Fruit fly (Drosophila melanogaster) whole organism, embryonic: ENCODE data around the gene CG9173.
A peak's percentile ranks its signal among the peaks of the same experiment; 100 is the strongest.

Experiments
- ATbp ChIP-seq: fragments of 200-800 bp; sonication (Bioruptor generic); optimal IDR thresholded peaks from 2 replicates; lab custom pipeline; 2017; ENCODE audit warnings: missing biosample characterization, mild to moderate bottlenecking, missing genetic modification characterization, missing genetic modification reagents
- Ada2b ChIP-seq: fragments of 200-800 bp; sonication (Bioruptor generic); IDR thresholded peaks from 2 replicates; pipeline ENCODE4 v1.3.6; 2022; ENCODE audit warnings: missing biosample characterization, missing genetic modification characterization
- Bteb2 ChIP-seq: fragments of 200-800 bp; sonication (Bioruptor generic); optimal IDR thresholded peaks from 2 replicates; lab custom pipeline; 2016; ENCODE audit warnings: missing biosample characterization, missing genetic modification characterization
- CG10462 ChIP-seq: fragments of 200-800 bp; sonication (Bioruptor generic); optimal IDR thresholded peaks from 2 replicates; lab custom pipeline; 2016; ENCODE audit warnings: missing biosample characterization, missing genetic modification characterization
- CG14014 ChIP-seq: fragments of 200-800 bp; sonication (Bioruptor generic); IDR thresholded peaks from 2 replicates; pipeline ENCODE4 v1.3.6; 2022; ENCODE audit warnings: missing biosample characterization, missing genetic modification characterization
- CG1603 ChIP-seq: fragments of 200-800 bp; sonication (Bioruptor generic); optimal IDR thresholded peaks from 2 replicates; lab custom pipeline; 2019; ENCODE audit warnings: missing biosample characterization, mild to moderate bottlenecking, missing genetic modification characterization, moderate library complexity
- CG16863 ChIP-seq: fragments of 200-800 bp; sonication (Bioruptor generic); optimal IDR thresholded peaks from 3 replicates; lab custom pipeline; 2016; ENCODE audit warnings: missing biosample characterization, missing genetic modification characterization
- CG17361 ChIP-seq: fragments of 200-800 bp; sonication (Bioruptor generic); IDR thresholded peaks from 3 replicates; pipeline ENCODE4 v1.3.6; 2022; ENCODE audit warnings: missing biosample characterization, missing genetic modification characterization
- CG18619 ChIP-seq: fragments of 200-800 bp; sonication (Bioruptor generic); optimal IDR thresholded peaks from 3 replicates; lab custom pipeline; 2017; ENCODE audit warnings: missing biosample characterization, mild to moderate bottlenecking, missing genetic modification characterization
- CG30431 ChIP-seq: fragments of 200-800 bp; sonication (Bioruptor generic); optimal IDR thresholded peaks from 2 replicates; lab custom pipeline; 2017; ENCODE audit warnings: missing biosample characterization, missing genetic modification characterization
- CG3065 ChIP-seq: fragments of 200-800 bp; sonication (Bioruptor generic); optimal IDR thresholded peaks from 2 replicates; lab custom pipeline; 2016; ENCODE audit warnings: missing biosample characterization, missing genetic modification characterization
- CG31224 ChIP-seq: fragments of 200-800 bp; sonication (Bioruptor generic); IDR thresholded peaks from 2 replicates; pipeline ENCODE4 v1.3.6; 2022; ENCODE audit warnings: missing biosample characterization, missing genetic modification characterization
- CG3407 ChIP-seq: fragments of 200-800 bp; sonication (Bioruptor generic); optimal IDR thresholded peaks from 2 replicates; lab custom pipeline; 2018; ENCODE audit warnings: missing biosample characterization, mild to moderate bottlenecking, missing genetic modification characterization
- CG4424 ChIP-seq: fragments of 200-800 bp; sonication (Bioruptor generic); optimal IDR thresholded peaks from 3 replicates; lab custom pipeline; 2016; ENCODE audit warnings: missing biosample characterization, missing genetic modification characterization
- CG4707 ChIP-seq: fragments of 200-800 bp; sonication (Bioruptor generic); optimal IDR thresholded peaks from 2 replicates; lab custom pipeline; 2018; ENCODE audit warnings: missing biosample characterization, mild to moderate bottlenecking, missing genetic modification characterization, moderate library complexity
- CG5953 ChIP-seq: fragments of 200-800 bp; sonication (Bioruptor generic); IDR thresholded peaks from 2 replicates; pipeline ENCODE4 v1.3.6; 2022; ENCODE audit warnings: missing biosample characterization, missing genetic modification characterization
- CG6254 ChIP-seq: fragments of 200-800 bp; sonication (Bioruptor generic); optimal IDR thresholded peaks from 3 replicates; lab custom pipeline; 2017; ENCODE audit warnings: mild to moderate bottlenecking, missing biosample characterization, missing genetic modification reagents, missing genetic modification characterization
- CG7271 ChIP-seq: fragments of 200-800 bp; sonication (Bioruptor generic); optimal IDR thresholded peaks from 2 replicates; lab custom pipeline; 2018; ENCODE audit warnings: missing biosample characterization, mild to moderate bottlenecking, missing genetic modification characterization, moderate library complexity
- CG7987 ChIP-seq: fragments of 200-800 bp; sonication (Bioruptor generic); optimal IDR thresholded peaks from 2 replicates; lab custom pipeline; 2018; ENCODE audit warnings: missing biosample characterization, mild to moderate bottlenecking, missing genetic modification characterization, moderate library complexity
- CG8359 ChIP-seq: fragments of 200-800 bp; sonication (Bioruptor generic); optimal IDR thresholded peaks from 2 replicates; lab custom pipeline; 2017; ENCODE audit warnings: missing biosample characterization, mild to moderate bottlenecking, missing genetic modification characterization, borderline replicate concordance
- CG8388 ChIP-seq: fragments of 200-800 bp; sonication (Bioruptor generic); optimal IDR thresholded peaks from 2 replicates; lab custom pipeline; 2019; ENCODE audit warnings: missing biosample characterization, mild to moderate bottlenecking, missing genetic modification characterization, moderate library complexity
- Deaf1 ChIP-seq: fragments of 200-800 bp; optimal IDR thresholded peaks from 3 replicates; lab custom pipeline; 2019; ENCODE audit warnings: missing biosample characterization, mild to moderate bottlenecking, missing genetic modification characterization, moderate library complexity
- Dip3 ChIP-seq: fragments of 200-800 bp; sonication (Bioruptor generic); optimal IDR thresholded peaks from 3 replicates; lab custom pipeline; 2016; ENCODE audit warnings: missing biosample characterization, missing genetic modification characterization
- Doc3 ChIP-seq: fragments of 200-800 bp; sonication (Bioruptor generic); IDR thresholded peaks from 3 replicates; pipeline ENCODE4 v1.3.6; 2022; ENCODE audit warnings: missing biosample characterization, missing genetic modification characterization; ENCODE audit not compliant: partially characterized antibody
- Fer3 ChIP-seq: fragments of 200-800 bp; sonication (Bioruptor generic); optimal IDR thresholded peaks from 2 replicates; lab custom pipeline; 2018; ENCODE audit warnings: missing biosample characterization, mild to moderate bottlenecking, missing genetic modification characterization, moderate library complexity
- Jarid2 ChIP-seq: fragments of 200-800 bp; sonication (Bioruptor generic); optimal IDR thresholded peaks from 3 replicates; lab custom pipeline; 2017; ENCODE audit warnings: mild to moderate bottlenecking, missing biosample characterization, missing genetic modification reagents, missing genetic modification characterization
- Scr ChIP-seq: fragments of 200-800 bp; sonication (Bioruptor generic); IDR thresholded peaks from 2 replicates; pipeline ENCODE4 v1.3.6; 2022; ENCODE audit warnings: missing biosample characterization, missing genetic modification characterization; ENCODE audit not compliant: partially characterized antibody
- Sry-δ ChIP-seq: fragments of 200-800 bp; sonication (Bioruptor generic); optimal IDR thresholded peaks from 2 replicates; lab custom pipeline; 2016; ENCODE audit warnings: missing biosample characterization, missing genetic modification characterization
- Ssrp ChIP-seq: fragments of 200-800 bp; sonication (Bioruptor generic); optimal IDR thresholded peaks from 2 replicates; lab custom pipeline; 2018; ENCODE audit warnings: missing biosample characterization, mild to moderate bottlenecking, missing genetic modification characterization, moderate library complexity
- TFAM ChIP-seq: fragments of 200-800 bp; sonication (Bioruptor generic); optimal IDR thresholded peaks from 2 replicates; lab custom pipeline; 2017; ENCODE audit warnings: missing biosample characterization, missing genetic modification characterization, inconsistent platforms
- Vsx1 ChIP-seq: fragments of 200-800 bp; sonication (Bioruptor generic); optimal IDR thresholded peaks from 2 replicates; lab custom pipeline; 2017; ENCODE audit warnings: missing biosample characterization, mild to moderate bottlenecking, missing genetic modification characterization, missing genetic modification reagents
- ac ChIP-seq: fragments of 200-800 bp; sonication (Bioruptor generic); optimal IDR thresholded peaks from 3 replicates; lab custom pipeline; 2017; ENCODE audit warnings: missing biosample characterization, mild to moderate bottlenecking, missing genetic modification characterization
- bbx ChIP-seq: fragments of 200-800 bp; sonication (Bioruptor generic); IDR thresholded peaks from 2 replicates; pipeline ENCODE4 v1.3.6; 2022; ENCODE audit warnings: missing biosample characterization, missing genetic modification characterization; ENCODE audit not compliant: partially characterized antibody
- chinmo ChIP-seq: fragments of 200-800 bp; sonication (Bioruptor generic); IDR thresholded peaks from 4 replicates; pipeline ENCODE4 v1.3.6; 2022; ENCODE audit warnings: missing biosample characterization, missing genetic modification characterization; ENCODE audit not compliant: partially characterized antibody
- dmrt11E ChIP-seq: fragments of 200-800 bp; sonication (Bioruptor generic); optimal IDR thresholded peaks from 3 replicates; lab custom pipeline; 2018; ENCODE audit warnings: missing biosample characterization, mild to moderate bottlenecking, missing genetic modification characterization, moderate library complexity
- fd3F ChIP-seq: fragments of 200-800 bp; sonication (Bioruptor generic); optimal IDR thresholded peaks from 2 replicates; lab custom pipeline; 2018; ENCODE audit warnings: missing biosample characterization, mild to moderate bottlenecking, missing genetic modification characterization, moderate library complexity
- gce ChIP-seq: fragments of 200-800 bp; sonication (Bioruptor generic); IDR thresholded peaks from 3 replicates; pipeline ENCODE4 v1.3.6; 2022; ENCODE audit warnings: missing biosample characterization, missing genetic modification characterization
- gem ChIP-seq: fragments of 200-800 bp; sonication (Bioruptor generic); optimal IDR thresholded peaks from 2 replicates; lab custom pipeline; 2019; ENCODE audit warnings: missing biosample characterization, mild to moderate bottlenecking, missing genetic modification characterization, moderate library complexity
- h ChIP-seq: fragments of >200 bp; optimal IDR thresholded peaks from 2 replicates; lab custom pipeline; 2017
- jumu ChIP-seq: fragments of 200-800 bp; sonication (Bioruptor generic); optimal IDR thresholded peaks from 3 replicates; lab custom pipeline; 2016; ENCODE audit warnings: missing biosample characterization, missing genetic modification characterization
- lbe ChIP-seq: fragments of 200-800 bp; sonication (Bioruptor generic); optimal IDR thresholded peaks from 2 replicates; lab custom pipeline; 2016; ENCODE audit warnings: missing biosample characterization, mild to moderate bottlenecking, missing genetic modification characterization
- nerfin-1 ChIP-seq: fragments of 200-800 bp; sonication (Bioruptor generic); optimal IDR thresholded peaks from 3 replicates; lab custom pipeline; 2019; ENCODE audit warnings: missing biosample characterization, mild to moderate bottlenecking, missing genetic modification characterization, moderate library complexity
- nmo ChIP-seq: fragments of 200-800 bp; sonication (Bioruptor generic); optimal IDR thresholded peaks from 2 replicates; lab custom pipeline; 2018; ENCODE audit warnings: missing biosample characterization, mild to moderate bottlenecking, missing genetic modification characterization, moderate library complexity
- pb ChIP-seq: fragments of 200-800 bp; sonication (Bioruptor generic); optimal IDR thresholded peaks from 3 replicates; lab custom pipeline; 2016; ENCODE audit warnings: missing biosample characterization, missing genetic modification characterization
- ssp ChIP-seq: fragments of 200-800 bp; sonication (Bioruptor generic); IDR thresholded peaks from 2 replicates; pipeline ENCODE4 v1.3.6; 2022; ENCODE audit warnings: missing biosample characterization, missing genetic modification characterization
- unpg ChIP-seq: fragments of 200-800 bp; sonication (Bioruptor generic); optimal IDR thresholded peaks from 3 replicates; lab custom pipeline; 2018; ENCODE audit warnings: missing biosample characterization, mild to moderate bottlenecking, missing genetic modification characterization, moderate library complexity
- zen2 ChIP-seq: fragments of 200-800 bp; sonication (Bioruptor generic); IDR thresholded peaks from 3 replicates; pipeline ENCODE4 v1.3.6; 2022; ENCODE audit warnings: missing biosample characterization, missing genetic modification characterization; ENCODE audit not compliant: partially characterized antibody
- zfh1 ChIP-seq: fragments of 200-800 bp; sonication (Bioruptor generic); IDR thresholded peaks from 3 replicates; pipeline ENCODE4 v1.3.6; 2022; ENCODE audit warnings: missing biosample characterization, missing genetic modification characterization

Gene CG9173

dm6 chr3L:1376014-1376745, 47.1 kb downstream of the CG9173 start (continued):
- TF ChIP-seq CG8359: no peak
- TF ChIP-seq fd3F (GFP tag; lab: Kevin White, UChicago): no peak
- peak; percentile 52 for TF ChIP-seq nmo (GFP tag; lab: Kevin White, UChicago)
- TF ChIP-seq CG18619 (GFP tag; lab: Kevin White, UChicago): peak; percentile 10
- TF ChIP-seq lbe (GFP tag; lab: Kevin White, UChicago): no peak
- TF ChIP-seq Fer3 (tag; lab: Kevin White, UChicago): peak; percentile 1
- no peak for TF ChIP-seq ac (GFP tag; lab: Kevin White, UChicago)
- peak; percentile 19 for TF ChIP-seq dmrt11E
- no peak for TF ChIP-seq CG31224 (GFP tag; lab: Robert Waterston, UW)
- no peak for TF ChIP-seq nerfin-1 (tag; lab: Kevin White, UChicago)
- TF ChIP-seq CG6254 (GFP tag; lab: Kevin White, UChicago): peak; percentile 22
- TF ChIP-seq CG30431 (GFP tag; lab: Kevin White, UChicago): no peak
- TF ChIP-seq gce (GFP tag; lab: Robert Waterston, UW): no peak
- TF ChIP-seq h (lab: Kevin White, UChicago): no peak
- peak; percentile 47 for TF ChIP-seq ATbp (GFP tag; lab: Kevin White, UChicago)
- TF ChIP-seq pb (GFP tag; lab: Kevin White, UChicago): no peak
- TF ChIP-seq CG7987 (GFP tag; lab: Kevin White, UChicago): no peak
- peak; percentile 13 for TF ChIP-seq CG16863 (GFP tag; lab: Kevin White, UChicago)
- TF ChIP-seq gem (tag; lab: Kevin White, UChicago): peak; percentile 65
- peak; percentile 66 for TF ChIP-seq unpg (GFP tag; lab: Kevin White, UChicago)
- TF ChIP-seq chinmo (GFP tag; lab: Robert Waterston, UW): no peak
- peak; percentile 46 for TF ChIP-seq CG3407 (GFP tag; lab: Kevin White, UChicago)
- TF ChIP-seq CG8388 (GFP tag; lab: Kevin White, UChicago): peak; percentile 57
- no peak for TF ChIP-seq Dip3 (GFP tag; lab: Kevin White, UChicago)
- TF ChIP-seq Bteb2 (GFP tag; lab: Kevin White, UChicago): no peak
- TF ChIP-seq Doc3: peak; percentile 74
- TF ChIP-seq zen2 (GFP tag; lab: Robert Waterston, UW): peak; percentile 35; the same call in 1 of the 3 replicates
- peak; percentile 54; the same call in 2 of the 3 replicates for TF ChIP-seq CG17361
- peak; percentile 54 for TF ChIP-seq Sry-δ (GFP tag; lab: Kevin White, UChicago)
- peak; percentile 50; the same call in 1 of the 2 replicates for TF ChIP-seq bbx (GFP tag; lab: Robert Waterston, UW)
- no peak for TF ChIP-seq CG7271 (tag; lab: Kevin White, UChicago)
- TF ChIP-seq CG4424 (GFP tag; lab: Kevin White, UChicago): peak; percentile 31
- no peak for TF ChIP-seq Jarid2 (GFP tag; lab: Kevin White, UChicago)
- peak; percentile 61 for TF ChIP-seq Scr (GFP tag; lab: Robert Waterston, UW)
- 0 out of 2 replicates have a peak, but pooled peaks have one; percentile 21 for TF ChIP-seq Ada2b (GFP tag; lab: Robert Waterston, UW)
- TF ChIP-seq Vsx1 (GFP tag; lab: Kevin White, UChicago): no peak
- no peak for TF ChIP-seq CG3065 (GFP tag; lab: Kevin White, UChicago)
- peak; percentile 2 for TF ChIP-seq CG4707 (GFP tag; lab: Kevin White, UChicago)
- no peak for TF ChIP-seq jumu (GFP tag; lab: Kevin White, UChicago)
- TF ChIP-seq CG10462 (GFP tag; lab: Kevin White, UChicago): peak; percentile 23
- peak; percentile 43; the same call in 1 of the 2 replicates for TF ChIP-seq ssp (GFP tag; lab: Robert Waterston, UW)
- TF ChIP-seq zfh1 (GFP tag; lab: Robert Waterston, UW): peak; percentile 53; the same call in 1 of the 3 replicates
- peak; percentile 68 for TF ChIP-seq CG1603 (tag; lab: Kevin White, UChicago)
- no peak for TF ChIP-seq Deaf1 (tag; lab: Kevin White, UChicago)
- peak; percentile 31 for TF ChIP-seq Ssrp (tag; lab: Kevin White, UChicago)
- peak; percentile 28; the same call in 1 of the 2 replicates for TF ChIP-seq CG5953
- TF ChIP-seq CG14014: 0 out of 2 replicates have a peak, but pooled peaks have one; percentile 34
- no peak for TF ChIP-seq TFAM
